Worm (Caenorhabditis elegans) whole organism, early embryonic: Measurements from ENCODE around the gene clec-129.

Source experiments
- B0310.2 ChIP-seq: sonication (generic microtip); optimal IDR thresholded peaks from 2 replicates; lab custom pipeline; 2016; ENCODE audit warnings: mild to moderate bottlenecking, missing genetic modification characterization, missing compliant biosample characterization
- F13C5.2 ChIP-seq: sonication (generic microtip); optimal IDR thresholded peaks from 2 replicates; lab custom pipeline; 2017; ENCODE audit warnings: mild to moderate bottlenecking, missing genetic modification characterization, inconsistent platforms, missing compliant biosample characterization
- aly-1 ChIP-seq: sonication (generic microtip); optimal IDR thresholded peaks from 2 replicates; lab custom pipeline; 2016; ENCODE audit warnings: missing genetic modification characterization, missing compliant biosample characterization
- ama-1 ChIP-seq: fragments of 150-350 bp; optimal IDR thresholded peaks from 2 replicates; lab custom pipeline; 2014
- ceh-13 ChIP-seq: fragments of 200-800 bp; sonication (Bioruptor generic); optimal IDR thresholded peaks from 2 replicates; lab custom pipeline; 2018; ENCODE audit warnings: mild to moderate bottlenecking, missing genetic modification characterization, missing compliant biosample characterization
- ceh-36 ChIP-seq: sonication (generic microtip); optimal IDR thresholded peaks from 2 replicates; lab custom pipeline; 2016; ENCODE audit warnings: missing genetic modification characterization, inconsistent platforms, missing compliant biosample characterization
- ets-7 ChIP-seq: sonication (generic microtip); optimal IDR thresholded peaks from 2 replicates; lab custom pipeline; 2016; ENCODE audit warnings: missing genotype, missing genetic modification characterization, missing compliant biosample characterization
- flt-1 ChIP-seq: fragments of 200-800 bp; sonication (Bioruptor generic); IDR thresholded peaks from 2 replicates; pipeline ENCODE4 v1.3.6; 2022; ENCODE audit warnings: missing genetic modification characterization, missing compliant biosample characterization
- hmbx-1 ChIP-seq: sonication (generic microtip); optimal IDR thresholded peaks from 2 replicates; lab custom pipeline; 2016; ENCODE audit warnings: mild to moderate bottlenecking, missing genetic modification characterization, missing compliant biosample characterization
- hmg-4 ChIP-seq: fragments of 200-800 bp; sonication (Bioruptor generic); optimal IDR thresholded peaks from 2 replicates; lab custom pipeline; 2018; ENCODE audit warnings: mild to moderate bottlenecking, missing genetic modification characterization, missing compliant biosample characterization
- hnd-1 ChIP-seq: sonication (generic microtip); optimal IDR thresholded peaks from 2 replicates; lab custom pipeline; 2016; ENCODE audit warnings: missing genetic modification characterization, missing compliant biosample characterization
- pes-1 ChIP-seq: fragments of 200-800 bp; sonication (Bioruptor generic); IDR thresholded peaks from 2 replicates; pipeline ENCODE4 v1.3.6; 2022; ENCODE audit warnings: missing genetic modification reagents, missing genetic modification characterization, missing compliant biosample characterization
- scrt-1 ChIP-seq: fragments of 200-800 bp; sonication (Bioruptor generic); IDR thresholded peaks from 2 replicates; pipeline ENCODE4 v1.3.6; 2022; ENCODE audit warnings: missing genetic modification characterization, missing compliant biosample characterization
- sea-1 ChIP-seq: fragments of 200-800 bp; sonication (Bioruptor generic); conservative IDR thresholded peaks from 2 replicates; pipeline ENCODE4 v1.3.6; 2022; ENCODE audit warnings: missing genetic modification characterization, missing compliant biosample characterization
- tbx-11 ChIP-seq: fragments of 200-800 bp; sonication (Bioruptor generic); IDR thresholded peaks from 2 replicates; pipeline ENCODE4 v1.3.6; 2022; ENCODE audit warnings: missing genetic modification characterization, missing compliant biosample characterization
- tbx-37 ChIP-seq: fragments of 200-800 bp; sonication (Bioruptor generic); conservative IDR thresholded peaks from 2 replicates; pipeline ENCODE4 v1.3.6; 2022; ENCODE audit warnings: missing genetic modification reagents, missing genetic modification characterization, missing compliant biosample characterization
- tra-4 ChIP-seq: sonication (generic microtip); optimal IDR thresholded peaks from 2 replicates; lab custom pipeline; 2017; ENCODE audit warnings: missing genetic modification characterization, missing compliant biosample characterization

The clec-129 gene

DNA sequence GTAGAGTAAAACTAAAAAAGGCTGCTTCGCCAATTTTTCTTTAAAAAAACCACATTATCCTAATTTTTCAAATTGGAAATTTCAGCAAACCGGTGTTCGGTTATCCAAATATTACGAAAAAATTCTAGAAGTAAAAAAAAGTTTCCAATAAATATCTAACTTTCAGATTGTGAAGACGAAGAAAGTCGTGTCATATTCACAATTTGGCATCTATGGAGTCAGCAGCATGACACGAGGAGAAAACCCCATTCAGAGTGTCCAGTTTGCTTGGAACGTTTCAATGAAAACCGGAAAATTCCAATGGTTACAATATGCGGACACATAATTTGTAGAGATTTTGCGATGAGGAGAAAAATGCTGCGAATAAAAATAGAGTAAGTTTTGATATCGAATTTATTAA lies 24.1 kb downstream of the clec-129 start, which contains the start of gene Y49F6A.12:
Gene Y49F6A.12, plus strand, starts transcription at position 301 of the 400 bp plus-strand sequence.
- TF ChIP-seq ceh-36 (tag; lab: Kevin White, UChicago) (no peak), scrt-1 (GFP tag; lab: Robert Waterston, UW) (no peak), tbx-11 (no peak), aly-1 (tag; lab: Kevin White, UChicago) (no peak)

DNA sequence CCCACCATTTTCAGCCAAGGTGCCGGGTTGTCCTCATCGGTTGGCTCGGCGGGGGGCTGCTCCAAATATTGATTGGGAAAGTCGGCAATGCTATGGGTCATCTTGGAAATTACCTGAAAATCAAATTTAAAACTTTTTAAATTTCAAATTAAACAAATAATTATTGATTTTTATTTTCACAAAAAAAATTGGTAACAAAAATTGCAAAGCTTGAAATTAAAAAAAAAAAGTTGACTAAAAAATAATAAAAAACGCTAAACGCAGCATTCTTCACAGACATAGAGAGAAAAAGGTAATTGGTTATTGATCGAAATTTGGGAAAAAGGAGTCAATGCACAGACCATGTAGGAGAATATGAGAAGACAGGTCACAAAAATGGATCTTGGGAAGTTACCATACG lies 27.4 kb downstream of the clec-129 start, which contains the start of gene Y49F6A.11:
Gene Y49F6A.11, minus strand, starts transcription at position 101 of the 400 bp plus-strand sequence.
- TF ChIP-seq ceh-13 (GFP tag; lab: Kevin White, UChicago): no peak
- no peak for TF ChIP-seq tra-4 (tag; lab: Kevin White, UChicago)
- TF ChIP-seq flt-1 (GFP tag; lab: Robert Waterston, UW): no peak
- TF ChIP-seq pes-1: no peak
- TF ChIP-seq hnd-1 (tag; lab: Kevin White, UChicago): no peak
- TF ChIP-seq scrt-1 (GFP tag; lab: Robert Waterston, UW): no peak
- no peak for TF ChIP-seq hmbx-1 (tag; lab: Kevin White, UChicago)
- no peak for TF ChIP-seq tbx-11
- no peak for TF ChIP-seq ceh-36 (tag; lab: Kevin White, UChicago)
- no peak for TF ChIP-seq hmg-4 (GFP tag; lab: Kevin White, UChicago)

DNA sequence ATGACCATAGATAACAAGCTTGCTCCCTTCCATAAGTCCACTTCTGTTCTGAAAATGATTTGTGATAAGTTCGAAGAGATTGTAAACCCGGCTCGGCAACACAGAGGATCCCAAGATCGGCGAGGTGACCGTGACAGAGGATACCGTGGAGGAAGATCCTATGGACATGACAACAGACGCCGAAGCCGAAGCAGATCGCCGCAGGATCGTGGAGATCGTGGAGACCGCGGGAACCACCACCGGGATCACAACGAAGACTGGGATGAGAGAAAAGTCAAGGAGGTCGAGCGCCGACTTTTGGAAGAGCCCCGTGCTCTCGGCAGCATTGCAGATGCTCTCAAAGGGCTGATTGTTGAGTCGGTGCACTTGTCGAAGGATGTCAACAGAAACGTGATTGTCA lies 33.3 kb downstream of the clec-129 start:
- TF ChIP-seq hmg-4 (GFP tag; lab: Kevin White, UChicago) (no peak), ceh-36 (tag; lab: Kevin White, UChicago) (no peak), tbx-37 (GFP tag; lab: Robert Waterston, UW) (no peak), pes-1 (no peak), flt-1 (GFP tag; lab: Robert Waterston, UW) (no peak)

DNA sequence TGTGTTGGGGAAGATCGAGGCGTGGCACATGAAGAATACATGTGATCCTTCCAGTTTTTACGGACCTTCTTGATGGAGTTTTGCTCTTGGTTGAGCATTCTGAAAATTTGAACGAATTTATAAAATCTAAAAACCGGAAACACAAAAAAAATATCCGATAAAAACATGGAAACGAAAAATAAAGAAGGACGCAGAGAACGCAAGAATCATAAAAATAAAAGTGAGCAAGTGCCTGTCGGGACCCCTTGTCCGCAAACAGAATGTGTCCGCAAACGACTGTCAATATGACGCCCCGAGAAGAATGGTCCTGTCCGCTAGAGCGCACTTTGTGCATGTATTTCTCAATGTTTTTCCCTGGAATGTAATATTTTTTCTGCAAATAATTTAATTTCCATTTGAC lies 38.5 kb downstream of the clec-129 start, which contains the start of gene Y49F6A.5:
Gene Y49F6A.5, minus strand, starts transcription at position 101 of the 400 bp plus-strand sequence.
- no peak for TF ChIP-seq tbx-37 (GFP tag; lab: Robert Waterston, UW)
- no peak for TF ChIP-seq tra-4 (tag; lab: Kevin White, UChicago)
- TF ChIP-seq tbx-11: no peak
- TF ChIP-seq scrt-1 (GFP tag; lab: Robert Waterston, UW): no peak

DNA sequence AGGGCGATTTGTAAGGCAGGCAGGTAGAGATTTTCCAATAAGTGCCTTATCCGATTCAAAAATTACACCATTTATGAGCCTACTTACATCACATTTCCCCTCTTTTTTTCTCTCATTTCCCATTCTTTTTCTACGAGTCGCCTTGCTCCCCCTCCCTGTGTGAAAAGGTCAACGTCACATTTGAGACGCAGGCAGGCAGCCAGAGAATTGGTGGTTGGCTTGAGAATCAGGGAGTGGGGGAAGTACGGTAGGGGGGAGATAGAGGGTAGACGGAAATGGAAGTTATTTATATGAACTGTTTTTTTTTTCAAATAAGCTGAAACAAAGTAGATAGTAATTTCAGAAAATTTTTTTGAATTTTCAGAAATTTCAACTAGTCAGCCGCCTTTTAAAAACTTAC lies 45.3 kb downstream of the clec-129 start:
- TF ChIP-seq F13C5.2 (tag; lab: Kevin White, UChicago): no peak
- no peak for TF ChIP-seq hmbx-1 (tag; lab: Kevin White, UChicago)

DNA sequence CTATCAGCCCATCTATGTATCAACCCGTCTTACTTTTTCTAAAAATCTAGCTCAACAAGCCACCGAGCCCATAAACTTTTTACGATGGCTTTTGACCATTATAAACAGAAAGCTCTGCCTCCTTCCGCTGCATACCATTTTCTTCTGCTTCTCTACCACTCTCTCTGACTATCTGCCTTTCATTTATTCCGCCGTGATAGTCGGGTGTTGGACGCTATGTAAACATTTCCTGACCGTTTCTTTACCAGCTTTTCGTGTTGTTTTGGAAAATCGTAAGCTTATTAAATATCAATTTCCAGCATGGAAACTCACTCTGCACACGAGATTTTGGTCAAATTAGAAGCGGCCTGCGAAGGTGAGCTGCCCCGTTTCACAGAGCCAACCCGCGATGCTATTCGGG lies 46.2 kb downstream of the clec-129 start, which contains the start of gene F40E12.1:
Gene F40E12.1, plus strand, starts transcription at position 301 of the 400 bp plus-strand sequence.
- TF ChIP-seq hnd-1 (tag; lab: Kevin White, UChicago) (no peak), flt-1 (GFP tag; lab: Robert Waterston, UW) (no peak), B0310.2 (tag; lab: Kevin White, UChicago) (no peak), tbx-11 (no peak), ceh-36 (tag; lab: Kevin White, UChicago) (no peak), F13C5.2 (tag; lab: Kevin White, UChicago) (no peak), hmg-4 (GFP tag; lab: Kevin White, UChicago) (no peak), ama-1 (no peak)

DNA sequence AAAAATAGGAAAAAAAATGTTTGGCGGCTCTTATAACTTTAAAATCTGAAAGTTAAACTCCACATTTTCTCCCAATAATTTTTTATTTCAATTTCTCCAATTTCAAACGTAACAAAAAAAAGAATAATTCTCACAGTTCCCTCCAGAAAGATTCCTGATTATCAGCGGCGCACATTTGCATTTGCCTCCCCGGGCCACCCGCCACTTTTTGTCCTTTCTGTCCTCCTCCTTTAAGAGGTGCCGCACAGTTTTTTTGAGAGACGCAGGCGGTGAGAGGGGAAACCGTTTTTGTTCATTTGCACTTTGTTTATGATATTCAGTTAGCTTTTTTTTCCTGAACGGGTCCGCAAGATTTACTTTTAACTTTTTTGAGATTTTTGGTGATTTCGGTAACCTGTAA lies 49.6 kb downstream of the clec-129 start:
- no peak for TF ChIP-seq flt-1 (GFP tag; lab: Robert Waterston, UW)
- no peak for TF ChIP-seq F13C5.2 (tag; lab: Kevin White, UChicago)
- TF ChIP-seq tbx-37 (GFP tag; lab: Robert Waterston, UW): no peak
- TF ChIP-seq tra-4 (tag; lab: Kevin White, UChicago): no peak
- no peak for TF ChIP-seq ets-7
- no peak for TF ChIP-seq pes-1
- no peak for TF ChIP-seq sea-1 (GFP tag; lab: Robert Waterston, UW)
- no peak for TF ChIP-seq aly-1 (tag; lab: Kevin White, UChicago)
- no peak for TF ChIP-seq ceh-36 (tag; lab: Kevin White, UChicago)
- TF ChIP-seq hmg-4 (GFP tag; lab: Kevin White, UChicago): no peak
- no peak for TF ChIP-seq hnd-1 (tag; lab: Kevin White, UChicago)
- TF ChIP-seq tbx-11: no peak
- TF ChIP-seq B0310.2 (tag; lab: Kevin White, UChicago): no peak
- no peak for TF ChIP-seq ceh-13 (GFP tag; lab: Kevin White, UChicago)
- no peak for TF ChIP-seq hmbx-1 (tag; lab: Kevin White, UChicago)

DNA sequence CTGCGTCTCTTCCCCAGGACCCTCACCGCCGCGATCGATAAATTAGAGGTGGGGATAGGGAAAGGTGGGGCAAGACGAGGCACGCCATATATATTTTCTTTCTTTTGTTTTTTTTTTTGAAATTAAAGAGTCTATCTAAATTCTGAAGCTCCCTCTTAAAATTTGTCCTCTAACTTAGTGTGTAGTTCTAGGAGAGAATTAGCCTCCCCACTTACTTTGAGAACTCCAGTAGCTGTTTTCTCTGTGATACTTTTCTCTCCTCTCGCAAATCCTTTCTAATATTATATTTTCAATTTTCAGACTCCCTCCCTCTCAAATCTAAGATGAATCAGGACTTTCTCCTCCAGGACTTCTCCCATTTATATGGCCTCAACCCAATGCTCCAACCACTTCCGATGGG lies 50.7 kb downstream of the clec-129 start, which contains the start of gene M151.7:
Gene M151.7, plus strand, starts transcription at position 301 of the 400 bp plus-strand sequence.
- TF ChIP-seq ceh-36 (tag; lab: Kevin White, UChicago) (no peak), hmbx-1 (tag; lab: Kevin White, UChicago) (no peak), hnd-1 (tag; lab: Kevin White, UChicago) (no peak), tra-4 (tag; lab: Kevin White, UChicago) (no peak), tbx-37 (GFP tag; lab: Robert Waterston, UW) (no peak), ceh-13 (GFP tag; lab: Kevin White, UChicago) (no peak), F13C5.2 (tag; lab: Kevin White, UChicago) (no peak), B0310.2 (tag; lab: Kevin White, UChicago) (no peak)
